Worm (Caenorhabditis elegans) whole organism, midembryonic: Measurements from ENCODE around the gene btb-12.

ENCODE experiments used
- T22C8.4 ChIP-seq: fragments of 200-800 bp; sonication (Bioruptor generic); IDR thresholded peaks from 2 replicates; pipeline ENCODE4 v1.3.6; 2022; ENCODE audit warnings: missing genetic modification characterization, missing compliant biosample characterization
- flt-1 ChIP-seq: fragments of 200-800 bp; sonication (Bioruptor generic); IDR thresholded peaks from 2 replicates; pipeline ENCODE4 v1.3.6; 2022; ENCODE audit warnings: missing genetic modification characterization, missing compliant biosample characterization
- klf-2 ChIP-seq: fragments of 200-800 bp; sonication (Bioruptor generic); conservative IDR thresholded peaks from 2 replicates; pipeline ENCODE4 v1.3.6; 2022; ENCODE audit warnings: missing genetic modification reagents, missing genetic modification characterization, missing compliant biosample characterization
- med-1 ChIP-seq: sonication (generic microtip); optimal IDR thresholded peaks from 2 replicates; lab custom pipeline; 2017; ENCODE audit warnings: missing genetic modification characterization, mild to moderate bottlenecking, missing compliant biosample characterization, antibody characterized with exemption, missing genetic modification reagents; ENCODE audit not compliant: insufficient read depth
- ref-1 ChIP-seq: fragments of 200-800 bp; sonication (Bioruptor generic); conservative IDR thresholded peaks from 2 replicates; pipeline ENCODE4 v1.3.6; 2022; ENCODE audit warnings: missing genetic modification reagents, missing genetic modification characterization, missing compliant biosample characterization
- ztf-23 ChIP-seq: fragments of 200-800 bp; sonication (Bioruptor generic); IDR thresholded peaks from 2 replicates; pipeline ENCODE4 v1.3.6; 2022; ENCODE audit warnings: missing genetic modification reagents, missing genetic modification characterization, missing compliant biosample characterization
- ztf-29 ChIP-seq: fragments of 200-800 bp; sonication (Bioruptor generic); IDR thresholded peaks from 2 replicates; pipeline ENCODE4 v1.3.6; 2022; ENCODE audit warnings: missing genetic modification reagents, missing genetic modification characterization, missing compliant biosample characterization

DNA sequence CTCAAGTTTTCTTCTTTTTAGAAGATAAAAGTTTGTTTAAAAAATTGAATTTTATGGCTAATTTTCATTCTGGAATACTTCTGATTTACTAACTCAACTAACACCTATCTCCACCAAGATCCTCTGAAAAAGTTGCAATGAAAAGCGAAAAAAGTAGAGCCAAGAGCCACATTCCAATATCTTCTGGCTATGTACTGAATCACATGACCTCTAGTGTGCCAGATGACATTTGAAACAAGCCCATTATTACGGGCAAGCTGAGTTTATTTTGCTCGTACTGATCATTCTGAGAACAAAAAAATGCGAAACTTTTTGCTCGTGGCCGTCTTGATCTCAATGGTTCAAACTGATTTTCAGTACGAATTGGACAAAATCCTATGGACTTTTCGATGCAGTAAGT, 24.1 kb downstream of the btb-12 start, which contains the start of gene irld-36:
- no peak for TF ChIP-seq flt-1 (GFP tag; lab: Robert Waterston, UW)
- TF ChIP-seq klf-2 (GFP tag; lab: Robert Waterston, UW) = no peak
- no peak for TF ChIP-seq ref-1 (GFP tag; lab: Robert Waterston, UW)
- no peak for TF ChIP-seq T22C8.4 (GFP tag; lab: Robert Waterston, UW)
- no peak for TF ChIP-seq ztf-29 (GFP tag; lab: Robert Waterston, UW)
- TF ChIP-seq ztf-23 (GFP tag; lab: Robert Waterston, UW) = no peak
- no peak for TF ChIP-seq med-1 (GFP tag; lab: Kevin White, UChicago)
